Worm (Caenorhabditis elegans) whole organism, L4 larva: ENCODE data around the gene srg-38.

ENCODE experiments used
- daf-12 ChIP-seq: fragments of 150-350 bp; optimal IDR thresholded peaks from 2 replicates; lab custom pipeline; 2014; ENCODE audit warnings: missing biosample characterization, missing genetic modification reagents, missing genetic modification characterization
- fos-1 ChIP-seq: fragments of 150-350 bp; optimal IDR thresholded peaks from 2 replicates; lab custom pipeline; 2014; ENCODE audit warnings: missing biosample characterization, missing genetic modification characterization
- lim-7 ChIP-seq: fragments of 200-800 bp; sonication (Bioruptor generic); IDR thresholded peaks from 2 replicates; pipeline ENCODE4 v1.3.6; 2022; ENCODE audit warnings: missing genetic modification characterization, missing compliant biosample characterization
- pqm-1 ChIP-seq: sonication (generic microtip); optimal IDR thresholded peaks from 2 replicates; lab custom pipeline; 2017; ENCODE audit warnings: missing biosample characterization, missing genetic modification characterization
- snpc-4 ChIP-seq: fragments of 150-350 bp; optimal IDR thresholded peaks from 2 replicates; lab custom pipeline; 2014; ENCODE audit warnings: missing biosample characterization, missing genetic modification characterization
- zip-2 ChIP-seq: fragments of 150-350 bp; optimal IDR thresholded peaks from 2 replicates; lab custom pipeline; 2014; ENCODE audit warnings: missing biosample characterization, missing genetic modification characterization

DNA sequence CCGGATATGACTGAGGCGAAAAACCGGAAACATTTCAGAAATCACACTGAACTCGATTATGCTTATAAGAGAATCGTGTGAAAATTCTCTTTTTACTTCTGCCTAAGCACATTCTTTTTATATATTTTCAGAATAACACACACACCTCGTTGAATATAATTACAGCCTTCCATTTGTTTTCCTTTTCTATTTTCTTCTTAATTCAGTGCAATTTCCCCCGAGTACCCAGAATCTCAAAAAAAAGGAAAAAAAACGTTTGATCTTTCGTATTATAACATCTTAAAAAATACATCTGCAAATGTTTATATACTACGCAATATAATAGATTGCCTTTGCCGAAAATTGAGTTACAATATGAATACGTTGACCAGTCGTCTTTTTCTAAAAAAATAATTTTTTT lies 23.7 kb downstream of the srg-38 start:
- no peak for TF ChIP-seq daf-12
- TF ChIP-seq lim-7 (GFP tag; lab: Robert Waterston, UW), result no peak
- TF ChIP-seq fos-1 (tag; lab: Kevin White, UChicago), result no peak
- TF ChIP-seq snpc-4 (tag; lab: Kevin White, UChicago), result no peak
- TF ChIP-seq zip-2 (tag; lab: Kevin White, UChicago), result no peak
- TF ChIP-seq pqm-1 (tag; lab: Kevin White, UChicago), result no peak
